Fruit fly (Drosophila melanogaster) Kc167 (cell line): ENCODE data around the gene Rbfox1.

Experiments used
- Myc ChIP-seq: fragments of >200 bp; optimal IDR thresholded peaks from 2 replicates; lab custom pipeline; 2017; ENCODE audit warnings: missing external identifiers
- Sin3A ChIP-seq: fragments of >200 bp; optimal IDR thresholded peaks from 2 replicates; lab custom pipeline; 2018; ENCODE audit warnings: missing external identifiers
- h ChIP-seq: fragments of >200 bp; optimal IDR thresholded peaks from 3 replicates; lab custom pipeline; 2018; ENCODE audit warnings: missing external identifiers
- insv ChIP-seq: fragments of >200 bp; optimal IDR thresholded peaks from 3 replicates; lab custom pipeline; 2018; ENCODE audit warnings: missing external identifiers
- psq ChIP-seq: fragments of >200 bp; optimal IDR thresholded peaks from 2 replicates; lab custom pipeline; 2017; ENCODE audit warnings: missing external identifiers

DNA sequence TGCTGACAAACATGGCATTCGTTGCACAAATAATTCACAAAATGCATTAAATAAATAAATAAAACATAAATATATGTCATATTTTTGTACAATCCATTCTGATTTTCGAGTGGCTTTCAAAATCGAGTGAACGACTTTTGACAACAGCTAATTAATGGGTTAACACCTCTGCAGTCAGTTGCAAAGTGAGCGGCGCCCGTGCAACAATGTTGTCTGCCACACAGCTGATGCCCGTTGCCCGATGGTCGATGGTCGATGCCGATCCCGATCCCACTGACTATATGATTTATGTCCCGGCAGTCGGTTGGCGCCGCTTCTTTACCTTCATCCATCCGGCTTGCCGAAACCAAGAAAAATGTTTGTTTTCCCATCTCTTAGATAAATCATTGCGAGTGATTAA is 22.1 kb upstream of the Rbfox1 start:
- no peak for TF ChIP-seq psq
- no peak for TF ChIP-seq Myc (lab: Kevin White, UChicago)
- TF ChIP-seq insv, result no peak
- no peak for TF ChIP-seq Sin3A (lab: Kevin White, UChicago)
- TF ChIP-seq h, result no peak
